Fruit fly (Drosophila melanogaster) whole organism, embryonic: ENCODE measurements around the gene CG31122.

Source experiments
- Abd-B ChIP-seq: fragments of 200-800 bp; sonication (Bioruptor generic); optimal IDR thresholded peaks from 2 replicates; lab custom pipeline; 2018; ENCODE audit warnings: missing biosample characterization, mild to moderate bottlenecking, missing genetic modification characterization, moderate library complexity
- CG12659 ChIP-seq: fragments of 200-800 bp; sonication (Bioruptor generic); optimal IDR thresholded peaks from 3 replicates; lab custom pipeline; 2017; ENCODE audit warnings: mild to moderate bottlenecking, missing biosample characterization, missing genetic modification reagents, missing genetic modification characterization
- CG14441 ChIP-seq: fragments of 200-800 bp; sonication (Bioruptor generic); IDR thresholded peaks from 2 replicates; pipeline ENCODE4 v1.3.6; 2022; ENCODE audit warnings: missing biosample characterization, missing genetic modification characterization
- CG1603 ChIP-seq: fragments of 200-800 bp; sonication (Bioruptor generic); optimal IDR thresholded peaks from 2 replicates; lab custom pipeline; 2019; ENCODE audit warnings: missing biosample characterization, mild to moderate bottlenecking, missing genetic modification characterization, moderate library complexity
- CG16779 ChIP-seq: fragments of 200-800 bp; sonication (Bioruptor generic); IDR thresholded peaks from 2 replicates; pipeline ENCODE4 v1.3.6; 2022; ENCODE audit warnings: missing biosample characterization, missing genetic modification characterization
- CG17912 ChIP-seq: fragments of 200-800 bp; sonication (Bioruptor generic); optimal IDR thresholded peaks from 2 replicates; lab custom pipeline; 2018; ENCODE audit warnings: missing biosample characterization, mild to moderate bottlenecking, missing genetic modification characterization
- CG2202 ChIP-seq: fragments of 200-800 bp; sonication (Bioruptor generic); optimal IDR thresholded peaks from 2 replicates; lab custom pipeline; 2018; ENCODE audit warnings: missing biosample characterization, mild to moderate bottlenecking, missing genetic modification characterization
- CG30403 ChIP-seq: fragments of 200-800 bp; sonication (Bioruptor generic); optimal IDR thresholded peaks from 3 replicates; lab custom pipeline; 2016; ENCODE audit warnings: missing biosample characterization, missing genetic modification characterization
- CG30431 ChIP-seq: fragments of 200-800 bp; sonication (Bioruptor generic); optimal IDR thresholded peaks from 2 replicates; lab custom pipeline; 2017; ENCODE audit warnings: missing biosample characterization, missing genetic modification characterization
- CG31224 ChIP-seq: fragments of 200-800 bp; sonication (Bioruptor generic); IDR thresholded peaks from 2 replicates; pipeline ENCODE4 v1.3.6; 2022; ENCODE audit warnings: missing biosample characterization, missing genetic modification characterization
- CG32772 ChIP-seq: fragments of 200-800 bp; sonication (Bioruptor generic); IDR thresholded peaks from 2 replicates; pipeline ENCODE4 v1.3.6; 2022; ENCODE audit warnings: missing biosample characterization, missing genetic modification characterization
- CG5245 ChIP-seq: fragments of 200-800 bp; sonication (Bioruptor generic); optimal IDR thresholded peaks from 3 replicates; lab custom pipeline; 2016; ENCODE audit warnings: missing biosample characterization, missing genetic modification characterization
- CG6689 ChIP-seq: fragments of 200-800 bp; sonication (Bioruptor generic); IDR thresholded peaks from 2 replicates; pipeline ENCODE4 v1.3.6; 2022; ENCODE audit warnings: missing biosample characterization, missing genetic modification characterization
- CG8089 ChIP-seq: fragments of 200-800 bp; sonication (Bioruptor generic); optimal IDR thresholded peaks from 3 replicates; lab custom pipeline; 2016; ENCODE audit warnings: missing biosample characterization, missing genetic modification characterization
- CG9797 ChIP-seq: fragments of 200-800 bp; sonication (Bioruptor generic); optimal IDR thresholded peaks from 3 replicates; lab custom pipeline; 2018; ENCODE audit warnings: missing biosample characterization, mild to moderate bottlenecking, missing genetic modification characterization
- Camta ChIP-seq: fragments of 200-800 bp; sonication (Bioruptor generic); optimal IDR thresholded peaks from 2 replicates; lab custom pipeline; 2016; ENCODE audit warnings: missing biosample characterization, missing genetic modification characterization
- Dek ChIP-seq: fragments of 200-800 bp; sonication (Bioruptor generic); optimal IDR thresholded peaks from 3 replicates; lab custom pipeline; 2019; ENCODE audit warnings: missing biosample characterization, mild to moderate bottlenecking, missing genetic modification characterization, moderate library complexity
- Doc3 ChIP-seq: fragments of 200-800 bp; sonication (Bioruptor generic); IDR thresholded peaks from 3 replicates; pipeline ENCODE4 v1.3.6; 2022; ENCODE audit warnings: missing biosample characterization, missing genetic modification characterization; ENCODE audit not compliant: partially characterized antibody
- H2.0 ChIP-seq: fragments of 200-800 bp; sonication (Bioruptor generic); IDR thresholded peaks from 2 replicates; pipeline ENCODE4 v1.3.6; 2022; ENCODE audit warnings: missing biosample characterization, missing genetic modification characterization
- Hand ChIP-seq: fragments of 200-800 bp; sonication (Bioruptor generic); optimal IDR thresholded peaks from 2 replicates; lab custom pipeline; 2017; ENCODE audit warnings: mild to moderate bottlenecking, missing biosample characterization, missing genetic modification reagents, missing genetic modification characterization
- Hmr ChIP-seq: fragments of 200-800 bp; sonication (Bioruptor generic); optimal IDR thresholded peaks from 3 replicates; lab custom pipeline; 2017; ENCODE audit warnings: mild to moderate bottlenecking, missing biosample characterization, missing genetic modification reagents, missing genetic modification characterization
- Hr78 ChIP-seq, 2 experiments: fragments of 200-800 bp in 1 of 2; fragments of >200 bp in 1 of 2; sonication (Bioruptor generic) in 1 of 2; optimal IDR thresholded peaks; 2 replicates each; lab custom pipeline; 2017 to 2019; ENCODE audit warnings: missing biosample characterization in 2 of 2, missing genetic modification characterization in 2 of 2, mild to moderate bottlenecking in 1 of 2, moderate library complexity in 1 of 2
- Jarid2 ChIP-seq: fragments of 200-800 bp; sonication (Bioruptor generic); optimal IDR thresholded peaks from 3 replicates; lab custom pipeline; 2017; ENCODE audit warnings: mild to moderate bottlenecking, missing biosample characterization, missing genetic modification reagents, missing genetic modification characterization
- NC2β ChIP-seq: fragments of 200-800 bp; sonication (Bioruptor generic); optimal IDR thresholded peaks from 2 replicates; lab custom pipeline; 2016; ENCODE audit warnings: missing biosample characterization, missing genetic modification characterization
- Stat92E ChIP-seq, 3 experiments: fragments of >200 bp in 2 of 3; fragments of 200-800 bp in 1 of 3; sonication (Bioruptor generic) in 1 of 3; optimal IDR thresholded peaks; 2 replicates each; lab custom pipeline; 2017 to 2019; ENCODE audit warnings: missing biosample characterization in 3 of 3, missing genetic modification characterization in 3 of 3, mild to moderate bottlenecking in 1 of 3, moderate library complexity in 1 of 3
- TFAM ChIP-seq: fragments of 200-800 bp; sonication (Bioruptor generic); optimal IDR thresholded peaks from 2 replicates; lab custom pipeline; 2017; ENCODE audit warnings: missing biosample characterization, missing genetic modification characterization, inconsistent platforms
- Tbp ChIP-seq: fragments of >200 bp; optimal IDR thresholded peaks from 2 replicates; lab custom pipeline; 2018; ENCODE audit warnings: missing biosample characterization, missing genetic modification characterization
- al ChIP-seq: fragments of 200-800 bp; sonication (Bioruptor generic); IDR thresholded peaks from 2 replicates; pipeline ENCODE4 v1.3.6; 2022; ENCODE audit warnings: missing biosample characterization, missing genetic modification characterization
- bbx ChIP-seq: fragments of 200-800 bp; sonication (Bioruptor generic); IDR thresholded peaks from 2 replicates; pipeline ENCODE4 v1.3.6; 2022; ENCODE audit warnings: missing biosample characterization, missing genetic modification characterization; ENCODE audit not compliant: partially characterized antibody
- bsh ChIP-seq, 2 experiments: fragments of 200-800 bp; sonication (Bioruptor generic); optimal IDR thresholded peaks; 2 replicates each; lab custom pipeline; 2017 to 2018; ENCODE audit warnings: mild to moderate bottlenecking in 2 of 2, missing biosample characterization in 2 of 2, missing genetic modification characterization in 2 of 2, moderate library complexity in 1 of 2
- btn ChIP-seq: fragments of 200-800 bp; sonication (Bioruptor generic); optimal IDR thresholded peaks from 2 replicates; lab custom pipeline; 2016; ENCODE audit warnings: missing biosample characterization, missing genetic modification characterization
- croc ChIP-seq: fragments of 200-800 bp; sonication (Bioruptor generic); conservative IDR thresholded peaks from 3 replicates; pipeline ENCODE4 v1.3.6; 2022; ENCODE audit warnings: missing biosample characterization, missing genetic modification characterization
- danr ChIP-seq: fragments of 200-800 bp; sonication (Bioruptor generic); IDR thresholded peaks from 2 replicates; pipeline ENCODE4 v1.3.6; 2022; ENCODE audit warnings: missing biosample characterization, missing genetic modification characterization
- dmrt11E ChIP-seq: fragments of 200-800 bp; sonication (Bioruptor generic); optimal IDR thresholded peaks from 3 replicates; lab custom pipeline; 2018; ENCODE audit warnings: missing biosample characterization, mild to moderate bottlenecking, missing genetic modification characterization, moderate library complexity
- esg ChIP-seq: fragments of 200-800 bp; sonication (Bioruptor generic); conservative IDR thresholded peaks from 2 replicates; pipeline ENCODE4 v1.3.6; 2022; ENCODE audit warnings: missing biosample characterization, missing genetic modification characterization
- ken ChIP-seq: fragments of 200-800 bp; sonication (Bioruptor generic); IDR thresholded peaks from 3 replicates; pipeline ENCODE4 v1.3.6; 2022; ENCODE audit warnings: missing biosample characterization, missing genetic modification characterization
- lmd ChIP-seq: fragments of 200-800 bp; sonication (Bioruptor generic); IDR thresholded peaks from 2 replicates; pipeline ENCODE4 v1.3.6; 2022; ENCODE audit warnings: missing biosample characterization, missing genetic modification characterization
- maf-S ChIP-seq: fragments of 200-800 bp; sonication (Bioruptor generic); optimal IDR thresholded peaks from 2 replicates; lab custom pipeline; 2016; ENCODE audit warnings: missing biosample characterization, missing genetic modification characterization
- mld ChIP-seq: fragments of 200-800 bp; sonication (Bioruptor generic); IDR thresholded peaks from 3 replicates; pipeline ENCODE4 v1.3.6; 2022; ENCODE audit warnings: missing biosample characterization, missing genetic modification characterization; ENCODE audit not compliant: partially characterized antibody
- nau ChIP-seq: fragments of 200-800 bp; sonication (Bioruptor generic); optimal IDR thresholded peaks from 3 replicates; lab custom pipeline; 2017; ENCODE audit warnings: missing biosample characterization, mild to moderate bottlenecking, missing genetic modification characterization, missing genetic modification reagents
- pb ChIP-seq: fragments of 200-800 bp; sonication (Bioruptor generic); optimal IDR thresholded peaks from 3 replicates; lab custom pipeline; 2016; ENCODE audit warnings: missing biosample characterization, missing genetic modification characterization
- peb ChIP-seq: fragments of 200-800 bp; sonication (Bioruptor generic); IDR thresholded peaks from 2 replicates; pipeline ENCODE4 v1.3.6; 2022; ENCODE audit warnings: missing biosample characterization, missing genetic modification characterization
- ro ChIP-seq: fragments of 200-800 bp; sonication (Bioruptor generic); IDR thresholded peaks from 2 replicates; pipeline ENCODE4 v1.3.6; 2022; ENCODE audit warnings: missing biosample characterization, missing genetic modification characterization
- scrt ChIP-seq: fragments of 200-800 bp; sonication (Bioruptor generic); optimal IDR thresholded peaks from 2 replicates; lab custom pipeline; 2018; ENCODE audit warnings: missing biosample characterization, mild to moderate bottlenecking, missing genetic modification characterization, moderate library complexity
- sima ChIP-seq: fragments of 200-800 bp; sonication (Bioruptor generic); optimal IDR thresholded peaks from 2 replicates; lab custom pipeline; 2016; ENCODE audit warnings: missing biosample characterization, missing genetic modification characterization
- trem ChIP-seq: fragments of 200-800 bp; optimal IDR thresholded peaks from 3 replicates; lab custom pipeline; 2019; ENCODE audit warnings: missing biosample characterization, mild to moderate bottlenecking, missing genetic modification characterization, moderate library complexity
- trh ChIP-seq: fragments of 200-800 bp; sonication (Bioruptor generic); optimal IDR thresholded peaks from 2 replicates; lab custom pipeline; 2016; ENCODE audit warnings: missing biosample characterization, missing genetic modification characterization
- unpg ChIP-seq: fragments of 200-800 bp; sonication (Bioruptor generic); optimal IDR thresholded peaks from 3 replicates; lab custom pipeline; 2018; ENCODE audit warnings: missing biosample characterization, mild to moderate bottlenecking, missing genetic modification characterization, moderate library complexity
- wdn ChIP-seq: fragments of 200-800 bp; sonication (Bioruptor generic); IDR thresholded peaks from 2 replicates; pipeline ENCODE4 v1.3.6; 2022; ENCODE audit warnings: missing biosample characterization, missing genetic modification characterization

Gene CG31122

DNA sequence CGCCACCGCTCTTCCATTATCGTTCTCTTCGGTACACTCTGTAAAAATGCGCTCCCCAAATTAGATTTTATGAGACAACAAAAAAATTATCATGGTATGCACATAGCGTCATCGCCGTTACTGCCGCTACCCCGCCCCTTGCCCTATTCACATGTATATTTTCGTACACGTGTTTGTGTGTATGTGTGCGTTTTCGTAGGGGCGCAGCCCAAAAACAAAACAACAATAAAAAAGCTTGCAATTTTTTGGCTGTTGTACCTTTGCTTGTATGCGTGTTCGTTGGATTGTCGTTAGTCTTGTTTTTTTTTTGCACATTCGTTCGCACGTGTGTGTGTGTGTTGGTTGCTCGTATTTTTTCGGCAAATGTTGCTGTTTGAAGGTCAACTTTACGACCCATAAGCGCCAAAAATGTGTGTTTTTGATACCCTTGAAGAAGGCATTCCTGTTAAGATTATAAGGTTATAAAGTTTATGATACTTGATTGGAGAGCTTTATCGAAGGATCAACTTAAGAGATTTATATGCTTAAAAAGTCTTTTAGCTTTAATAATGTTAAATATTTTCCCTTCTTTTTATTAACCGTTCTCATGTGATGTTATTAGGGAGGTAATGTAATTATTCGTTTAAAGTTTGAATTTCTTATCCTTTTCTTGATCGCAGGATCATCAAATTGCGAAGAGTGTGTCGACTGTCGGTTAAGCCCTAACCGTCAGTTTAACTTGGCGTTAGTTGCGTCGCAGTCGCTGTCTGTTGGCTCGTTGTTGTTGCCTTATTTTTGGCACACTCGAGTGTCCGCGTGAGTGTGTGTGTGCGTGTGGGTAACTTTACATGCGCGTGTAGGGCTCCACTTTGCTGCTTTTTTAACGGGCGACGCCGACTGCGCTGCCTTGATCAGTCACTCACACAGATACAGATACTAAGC, 35.6 kb upstream of the CG31122 start (continued):
- TF ChIP-seq H2.0 (GFP tag; lab: Robert Waterston, UW) (no peak), trh (GFP tag; lab: Kevin White, UChicago) (no peak), TFAM (GFP tag; lab: Kevin White, UChicago) (no peak), ken (GFP tag; lab: Robert Waterston, UW) (no peak), bbx (GFP tag; lab: Robert Waterston, UW) (no peak), Hmr (GFP tag; lab: Kevin White, UChicago) (peak; percentile 76), Tbp (no peak), pb (GFP tag; lab: Kevin White, UChicago) (no peak), unpg (GFP tag; lab: Kevin White, UChicago) (no peak), ro (no peak), btn (no peak), CG16779 (no peak), dmrt11E (tag; lab: Kevin White, UChicago) (no peak), Camta (no peak), CG8089 (GFP tag; lab: Kevin White, UChicago) (no peak), CG6689 (no peak), CG30403 (GFP tag; lab: Kevin White, UChicago) (peak; percentile 57), Jarid2 (no peak), CG14441 (GFP tag; lab: Robert Waterston, UW) (no peak), croc (GFP tag; lab: Robert Waterston, UW) (no peak), Abd-B (GFP tag; lab: Kevin White, UChicago) (no peak), sima (no peak), Stat92E (GFP tag; optimal IDR thresholded peaks at IDR 0.05; lab: Kevin White, UChicago) (no peak), CG2202 (tag; lab: Kevin White, UChicago) (no peak), CG32772 (GFP tag; lab: Robert Waterston, UW) (no peak), Hr78 (GFP tag; optimal IDR thresholded peaks at IDR 0.05; lab: Kevin White, UChicago) (no peak), CG12659 (peak; percentile 7), CG9797 (GFP tag; lab: Kevin White, UChicago) (no peak), Doc3 (no peak), scrt (GFP tag; lab: Kevin White, UChicago) (peak; percentile 46), mld (GFP tag; lab: Robert Waterston, UW) (no peak), al (GFP tag; lab: Robert Waterston, UW) (peak; percentile 50; the same call in 1 of the 2 replicates), CG31224 (peak; percentile 43; the same call in 1 of the 2 replicates), Dek (tag; lab: Kevin White, UChicago) (peak; percentile 45), peb (GFP tag; lab: Robert Waterston, UW) (no peak), CG17912 (GFP tag; lab: Kevin White, UChicago) (no peak), CG30431 (GFP tag; lab: Kevin White, UChicago) (no peak), lmd (GFP tag; lab: Robert Waterston, UW) (no peak; the same call in 1 of the 2 replicates), NC2β (GFP tag; lab: Kevin White, UChicago) (no peak), trem (tag; lab: Kevin White, UChicago) (no peak), wdn (no peak), esg (no peak), nau (GFP tag; lab: Kevin White, UChicago) (no peak), CG1603 (tag; lab: Kevin White, UChicago) (no peak), danr (no peak), CG5245 (no peak), bsh (GFP tag; optimal IDR thresholded peaks at IDR 0.05; lab: Kevin White, UChicago) (no peak), maf-S (GFP tag; lab: Kevin White, UChicago) (peak; percentile 34), Hand (no peak)
